Worm (Caenorhabditis elegans): ENCODE results near the gene B0507.1.

- no peak for TF ChIP-seq pha-4 (GFP tag; IDR thresholded peaks at IDR 0.05)
- TF ChIP-seq pha-4 (tag; optimal IDR thresholded peaks at IDR 0.05), result no peak
- TF ChIP-seq F49E8.2 (tag; optimal IDR thresholded peaks at IDR 0.05; ENCODE audit: borderline replicate concordance), result no peak
- TF ChIP-seq sdz-12 (GFP tag; optimal IDR thresholded peaks at IDR 0.05), result no peak
- no peak for TF ChIP-seq cey-2 (tag; optimal IDR thresholded peaks at IDR 0.05; ENCODE audit: borderline replicate concordance, insufficient read depth)
- no peak for TF ChIP-seq jun-1 (tag; optimal IDR thresholded peaks at IDR 0.05)
- TF ChIP-seq skn-1 (tag; optimal IDR thresholded peaks at IDR 0.05), result no peak
- TF ChIP-seq unc-130 (GFP tag; optimal IDR thresholded peaks at IDR 0.05), result no peak
- no peak for TF ChIP-seq daf-8 (GFP tag; IDR thresholded peaks at IDR 0.05)
- TF ChIP-seq lim-7 (GFP tag; IDR thresholded peaks at IDR 0.05), result no peak
- TF ChIP-seq ceh-28 (tag; optimal IDR thresholded peaks at IDR 0.05), result no peak
Measured at ce11 chrV:8800978-8801559, 24.7 kb downstream of the B0507.1 start, which contains the start of gene magu-2.
